Worm (Caenorhabditis elegans) whole organism, dauer: Measurements from ENCODE around the gene byn-1.

Source experiments
- unc-62 ChIP-seq: sonication (generic microtip); optimal IDR thresholded peaks from 2 replicates; lab custom pipeline; 2017; ENCODE audit warnings: missing biosample characterization, missing genetic modification reagents, missing genetic modification characterization

byn-1 gene

DNA sequence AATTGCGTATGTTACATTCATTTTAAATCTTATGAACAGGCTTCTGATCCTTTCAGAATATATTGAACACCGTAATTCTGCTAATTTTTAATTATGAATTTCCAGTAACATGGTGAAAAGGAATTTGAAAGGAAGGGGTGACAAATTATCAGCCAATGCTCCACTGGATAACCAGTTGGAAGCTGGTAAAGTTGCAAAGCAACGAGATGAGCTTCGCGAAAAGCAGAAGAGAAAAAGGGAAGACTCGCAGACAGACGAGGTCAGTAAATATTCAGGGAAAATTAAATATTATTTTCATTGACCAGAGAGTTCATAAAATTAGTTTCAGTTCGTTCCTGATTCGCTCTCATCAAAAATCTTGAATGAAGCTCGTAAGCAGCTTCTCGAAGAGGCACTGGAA is at the start of gene byn-1:
Gene byn-1 (plus strand): TSS at position 106 of the 400 bp plus-strand sequence.
- no peak for TF ChIP-seq unc-62 (GFP tag; lab: Kevin White, UChicago)

DNA sequence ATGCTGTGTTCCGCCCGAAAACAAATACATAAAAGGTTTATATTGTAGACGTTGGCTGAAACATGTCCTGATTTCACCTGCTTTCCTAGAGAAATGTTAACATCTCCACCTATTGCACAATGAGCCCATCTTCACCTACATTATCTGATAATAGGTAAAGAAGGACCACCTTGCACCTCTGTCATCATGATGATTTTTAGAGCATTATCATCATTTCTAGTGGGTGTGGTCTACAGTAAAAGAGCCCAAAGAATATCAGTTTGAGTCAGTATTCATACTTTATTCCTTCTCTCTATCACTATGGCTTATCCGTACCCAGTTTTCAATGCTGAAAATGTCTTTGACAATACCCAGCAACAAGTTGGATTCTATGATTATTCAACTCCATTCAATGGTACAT is 47.6 kb upstream of the byn-1 start, which contains the start of gene med-2:
Gene med-2 (plus strand): TSS at position 301 of the 400 bp plus-strand sequence.
- no peak for TF ChIP-seq unc-62 (GFP tag; lab: Kevin White, UChicago)

DNA sequence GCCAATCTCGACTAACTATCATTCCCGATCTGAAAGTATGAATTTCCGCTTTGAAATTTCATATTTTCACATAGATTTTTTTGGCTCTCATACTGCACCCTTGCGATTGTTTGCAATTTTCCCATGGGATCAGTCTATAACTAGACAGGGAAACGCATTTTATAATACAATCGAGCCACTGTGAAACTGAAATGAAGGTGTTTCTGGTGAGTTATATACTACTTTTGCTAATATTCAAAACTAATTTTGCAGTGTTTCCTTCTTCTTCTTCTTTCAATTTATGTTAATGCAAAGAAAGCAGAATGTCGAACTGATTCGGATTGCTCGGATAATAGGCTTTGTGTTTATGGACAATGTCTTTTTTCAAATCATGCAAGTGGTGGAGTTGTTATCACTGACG is 45.9 kb upstream of the byn-1 start:
- TF ChIP-seq unc-62 (GFP tag; lab: Kevin White, UChicago) = no peak

DNA sequence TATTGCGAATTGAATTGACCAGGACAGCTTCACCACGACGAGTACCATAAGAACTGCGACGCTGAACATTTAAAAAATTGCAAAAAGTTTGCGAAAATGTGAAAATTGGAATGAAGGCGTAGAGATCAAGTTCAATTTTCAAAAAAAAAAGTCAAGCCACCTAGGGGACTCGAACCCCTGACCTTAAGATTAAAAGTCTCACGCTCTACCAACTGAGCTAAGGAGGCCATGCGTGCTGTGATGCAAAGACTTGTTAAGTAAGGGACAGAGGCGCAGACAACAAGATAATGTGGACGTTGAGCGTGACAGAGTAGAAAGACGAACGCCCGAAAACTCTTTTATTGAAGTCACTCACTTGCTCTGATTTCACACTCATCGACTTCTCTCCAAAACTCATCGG is 44.2 kb upstream of the byn-1 start:
- TF ChIP-seq unc-62 (GFP tag; lab: Kevin White, UChicago) = no peak

DNA sequence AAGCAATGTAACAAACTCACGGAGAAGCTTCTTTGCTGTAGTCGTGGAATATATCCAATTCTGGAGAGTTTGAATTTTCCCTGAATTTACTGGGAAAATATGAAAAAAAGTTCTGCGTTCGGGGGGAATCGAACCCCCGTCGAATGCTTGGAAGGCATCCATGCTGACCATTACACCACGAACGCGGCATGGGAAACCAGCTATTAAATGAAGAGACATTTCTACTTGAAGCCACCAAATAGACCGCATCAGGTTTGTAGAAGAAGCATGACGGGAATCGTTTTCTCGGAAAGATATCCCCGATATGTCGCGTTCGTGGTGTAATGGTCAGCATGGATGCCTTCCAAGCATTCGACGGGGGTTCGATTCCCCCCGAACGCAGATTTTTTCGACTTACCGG is 43.3 kb upstream of the byn-1 start:
- no peak for TF ChIP-seq unc-62 (GFP tag; lab: Kevin White, UChicago)

DNA sequence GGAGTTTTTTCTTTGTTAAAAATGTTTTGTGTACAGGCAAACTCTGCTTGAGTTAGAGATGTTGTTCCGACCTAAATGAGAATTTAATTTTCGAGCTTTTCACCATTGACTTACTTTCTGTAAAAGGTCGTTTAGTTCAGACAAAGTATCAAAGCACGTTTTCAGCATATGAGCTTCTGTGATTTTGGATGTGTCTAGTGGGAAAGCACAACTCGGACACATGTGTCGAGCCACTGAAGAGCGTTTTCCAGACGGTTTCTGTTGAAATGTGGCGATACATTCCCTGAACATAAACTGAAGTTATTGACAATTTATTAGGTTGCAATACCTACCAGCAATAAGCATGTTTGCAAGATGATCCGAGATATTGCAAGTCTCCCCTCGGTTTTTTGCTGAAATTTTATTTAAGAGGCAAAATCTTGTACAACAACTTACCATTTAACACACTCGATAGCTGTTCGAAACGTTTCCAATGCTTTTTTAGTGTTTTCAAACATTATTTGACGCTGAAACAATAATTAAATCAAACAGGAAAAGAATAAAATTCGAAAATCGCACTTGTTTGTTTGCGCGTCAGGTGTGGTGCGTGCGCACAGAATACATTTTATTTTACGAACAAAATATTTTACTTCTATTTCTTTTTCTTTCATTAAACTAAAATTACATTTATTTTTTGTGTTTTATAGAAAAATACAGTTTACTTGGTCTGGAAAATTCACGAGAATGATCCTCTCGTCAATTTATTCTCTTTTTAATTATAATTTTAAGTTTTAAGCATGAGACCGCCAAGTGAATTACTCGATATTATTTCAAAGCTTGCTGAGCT is 42.6 kb upstream of the byn-1 start, which contains the start of the genes brd-1 and K04C2.2:
Gene brd-1 (minus strand): TSS at position 506 of the 826 bp plus-strand sequence.
Gene K04C2.2 (plus strand): TSS at position 776 of the 826 bp plus-strand sequence.
- no peak for TF ChIP-seq unc-62 (GFP tag; lab: Kevin White, UChicago)

DNA sequence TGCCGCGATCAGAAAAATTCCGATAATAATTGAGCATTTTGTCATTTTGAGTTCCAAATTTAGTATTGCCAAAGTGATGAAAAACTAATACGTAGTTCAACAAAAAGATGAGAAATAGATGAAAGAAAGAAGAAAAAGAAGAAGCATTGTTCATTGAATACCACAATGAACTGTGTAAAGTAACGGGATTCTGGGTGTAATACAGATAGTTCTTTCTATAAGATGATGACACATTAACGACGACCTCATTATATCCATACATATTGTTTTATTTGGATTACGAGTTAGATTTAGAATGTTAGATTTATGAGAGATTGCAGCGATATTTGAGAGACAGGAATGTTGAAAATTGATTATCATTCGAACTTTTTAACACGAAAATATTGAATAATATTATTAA is 40.2 kb upstream of the byn-1 start, which contains the start of gene K04C2.5:
Gene K04C2.5 (minus strand): TSS at position 101 of the 400 bp plus-strand sequence.
- no peak for TF ChIP-seq unc-62 (GFP tag; lab: Kevin White, UChicago)

DNA sequence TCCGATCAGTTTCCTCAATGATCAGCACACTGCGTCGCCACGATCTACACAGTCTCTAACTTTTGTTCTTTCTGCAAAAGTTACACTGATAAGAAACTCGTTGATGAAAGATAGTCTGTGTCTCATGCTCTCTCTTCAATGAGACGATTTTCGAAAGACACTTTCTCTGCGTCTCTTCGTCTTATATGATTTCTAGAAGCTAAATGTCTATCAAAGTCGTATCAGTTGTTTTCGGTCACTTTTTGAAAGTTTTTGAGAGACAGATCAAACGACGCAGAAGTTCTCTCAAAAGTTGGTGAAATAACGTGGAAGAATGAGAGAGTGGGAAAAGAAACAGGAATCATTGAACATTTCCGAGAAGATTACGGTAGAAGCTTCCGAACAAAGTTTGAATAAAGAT is 36.6 kb upstream of the byn-1 start:
- TF ChIP-seq unc-62 (GFP tag; lab: Kevin White, UChicago) = no peak

DNA sequence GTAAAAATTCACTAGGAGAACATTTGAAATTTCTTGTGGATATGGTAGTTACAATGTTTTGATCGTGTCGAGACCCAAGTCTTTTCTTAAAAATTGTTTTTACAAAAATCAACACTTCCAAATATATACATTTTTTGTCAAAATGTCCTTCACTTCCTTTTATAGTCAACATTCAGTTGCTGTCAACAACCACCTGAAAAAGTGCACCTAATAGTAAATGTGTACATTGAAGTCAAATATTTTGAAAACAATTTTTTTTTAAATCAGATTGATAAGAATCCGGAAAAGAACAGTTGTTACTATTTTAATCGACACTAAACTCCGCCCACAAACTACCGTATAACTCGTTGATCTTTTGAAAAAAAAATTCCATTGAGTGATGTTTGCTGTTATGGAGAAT is 36.1 kb upstream of the byn-1 start:
- TF ChIP-seq unc-62 (GFP tag; lab: Kevin White, UChicago) = no peak

DNA sequence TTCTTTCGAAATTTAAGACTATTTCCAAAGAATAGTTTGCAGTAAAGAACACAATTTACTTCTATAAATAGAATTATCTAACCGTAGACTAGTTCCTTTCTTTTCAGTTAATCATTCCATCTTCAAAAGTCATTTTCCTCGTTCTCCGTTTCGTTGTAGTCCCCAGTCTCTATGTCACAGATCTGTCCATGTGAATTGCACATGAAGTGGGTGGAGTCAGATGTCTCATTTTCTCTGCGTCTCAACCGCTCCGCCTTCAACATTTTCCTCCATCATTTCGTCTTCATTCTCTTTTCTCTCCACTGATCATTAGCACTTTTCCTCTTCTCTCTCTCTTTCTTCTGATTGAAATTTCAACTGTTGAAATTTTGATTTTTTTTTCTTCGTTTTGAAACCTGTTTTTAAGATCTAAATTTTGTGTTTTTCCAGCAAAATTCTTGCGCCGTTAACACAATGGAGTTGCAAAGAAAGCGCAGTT is 34.2 kb upstream of the byn-1 start, which contains the start of gene T07E3.4:
Gene T07E3.4 (plus strand): TSS at position 428 of the 478 bp plus-strand sequence.
- TF ChIP-seq unc-62 (GFP tag; lab: Kevin White, UChicago) = no peak

DNA sequence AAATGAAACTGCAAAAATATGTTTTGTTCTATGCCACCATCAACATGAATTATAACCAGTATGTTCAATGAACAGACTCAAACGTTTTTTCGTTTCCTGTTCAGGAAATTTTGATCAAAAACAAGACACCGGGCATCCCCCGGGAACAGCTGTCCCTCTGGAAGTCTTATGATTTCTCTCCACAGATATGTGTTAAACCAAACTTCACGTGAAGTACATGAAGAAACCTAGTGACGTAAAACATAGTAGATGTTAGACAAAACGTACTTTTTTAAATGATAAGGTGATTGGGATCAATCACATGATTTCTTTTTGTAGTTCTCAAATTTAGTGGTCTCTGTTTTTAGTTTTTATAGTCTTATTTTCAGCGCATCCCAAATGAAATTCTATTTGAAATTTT is 33.3 kb upstream of the byn-1 start:
- TF ChIP-seq unc-62 (GFP tag; lab: Kevin White, UChicago) = no peak

DNA sequence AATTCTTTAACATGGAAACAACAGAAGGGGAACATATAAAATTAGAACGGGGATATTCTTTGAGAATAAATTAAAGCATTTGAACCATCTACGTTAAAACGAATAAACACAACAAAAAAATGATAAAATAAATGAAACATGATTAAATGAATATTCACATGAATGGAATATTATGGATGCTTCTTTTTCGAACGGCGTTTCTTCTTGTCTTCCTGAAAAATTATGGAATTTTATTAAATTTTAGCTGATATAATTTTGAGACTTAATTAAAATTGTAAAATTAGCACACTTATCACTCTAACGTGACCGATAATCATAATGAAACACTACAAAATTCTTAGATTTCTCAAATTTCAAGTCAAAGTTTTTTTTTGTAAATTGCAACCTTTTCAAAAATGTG is 31.2 kb upstream of the byn-1 start:
- no peak for TF ChIP-seq unc-62 (GFP tag; lab: Kevin White, UChicago)

DNA sequence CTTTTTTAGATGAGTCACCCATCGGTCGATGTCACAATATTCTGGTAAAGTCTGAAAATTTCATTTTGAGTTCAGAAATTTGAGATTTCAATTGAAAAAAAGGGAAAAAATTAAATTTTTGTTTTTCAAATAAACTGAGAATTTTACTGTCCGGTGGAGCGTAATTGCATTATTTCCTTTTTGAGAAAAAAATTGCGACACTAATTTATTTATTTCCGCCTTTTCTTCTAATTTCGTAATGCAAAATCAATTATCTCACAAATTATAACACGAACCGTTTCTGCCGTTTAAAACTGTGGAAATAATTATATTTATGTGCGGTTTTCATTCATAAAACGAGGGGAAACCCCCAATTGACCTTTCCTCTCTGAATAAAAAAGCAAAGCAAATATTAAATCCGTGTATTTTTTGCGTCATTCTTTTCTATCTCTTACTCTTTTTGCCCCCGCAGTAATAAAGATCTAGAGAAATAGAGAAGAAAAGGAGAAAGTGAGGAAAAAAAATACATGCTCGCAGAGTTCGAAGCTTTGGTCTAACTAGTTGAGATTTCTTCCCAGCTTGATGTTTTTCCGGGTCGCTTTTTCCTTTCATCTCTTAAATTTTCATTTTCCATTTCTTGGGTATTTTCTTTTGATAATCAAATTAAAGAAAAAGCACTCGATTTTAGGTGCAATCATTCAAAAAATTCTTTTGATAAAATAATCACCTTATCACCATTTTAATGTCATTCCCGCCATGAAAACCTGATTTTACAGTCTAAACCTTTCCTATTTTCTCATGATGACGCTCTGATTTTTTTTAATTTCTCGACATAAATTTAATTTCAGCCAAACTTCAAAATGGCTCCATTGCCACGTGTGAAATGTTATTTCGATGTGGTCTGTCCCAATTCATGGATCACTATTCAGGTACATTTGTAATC is 28.5 kb upstream of the byn-1 start, which contains the start of the genes brc-2 and T07E3.3:
Gene brc-2 (minus strand): TSS at position 51 of the 922 bp plus-strand sequence.
Gene T07E3.3 (plus strand): TSS at position 822 of the 922 bp plus-strand sequence.
- no peak for TF ChIP-seq unc-62 (GFP tag; lab: Kevin White, UChicago)

DNA sequence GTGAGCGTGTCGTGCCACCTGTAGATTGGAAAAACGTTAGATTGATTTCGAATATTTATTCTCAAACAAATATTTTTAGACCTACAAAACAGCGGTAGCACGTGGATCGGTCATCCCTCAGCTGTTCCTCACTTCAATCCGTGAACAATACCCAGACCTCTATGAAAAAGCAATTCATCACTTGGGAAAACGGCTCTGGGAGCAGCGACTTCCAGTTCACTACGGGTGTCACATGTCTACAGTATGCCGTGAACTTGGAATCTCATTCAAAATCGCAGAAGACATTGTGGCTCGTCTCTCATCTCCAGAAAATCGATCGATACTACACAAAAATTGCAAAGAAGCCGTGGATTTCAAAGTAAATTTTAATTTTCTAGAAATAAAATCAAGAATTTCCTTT is 27.3 kb upstream of the byn-1 start:
- TF ChIP-seq unc-62 (GFP tag; lab: Kevin White, UChicago) = no peak

DNA sequence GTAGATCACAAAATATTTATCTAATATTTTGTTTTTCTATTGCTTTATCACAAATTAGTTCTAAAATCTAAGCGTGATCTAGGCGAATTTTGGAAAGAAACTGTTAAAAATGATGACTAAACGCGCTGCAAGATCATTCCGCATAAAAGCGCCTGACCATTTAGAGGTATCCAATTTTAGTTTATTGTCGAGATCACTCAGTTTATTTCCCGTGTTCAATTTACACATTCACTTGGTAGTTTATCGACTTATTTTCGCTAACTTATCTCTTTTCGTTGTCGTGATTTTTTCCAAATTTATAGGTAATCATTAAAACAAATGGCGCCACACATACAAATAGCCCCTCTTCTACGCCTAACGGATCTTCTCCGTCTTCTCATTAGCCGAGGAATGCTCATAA is 25.4 kb upstream of the byn-1 start, which contains the start of gene T07E3.2:
Gene T07E3.2 (plus strand): TSS at position 301 of the 400 bp plus-strand sequence.
- no peak for TF ChIP-seq unc-62 (GFP tag; lab: Kevin White, UChicago)
